Fruit fly (Drosophila melanogaster) whole organism, prepupa: ENCODE measurements around the gene CG5151.

ENCODE experiments used
- Blimp-1 ChIP-seq: fragments of 200-800 bp; sonication (Bioruptor generic); optimal IDR thresholded peaks from 3 replicates; lab custom pipeline; 2017; ENCODE audit warnings: missing biosample characterization, missing genetic modification characterization, mild to moderate bottlenecking, moderate library complexity, missing genetic modification reagents
- CG10631 ChIP-seq: fragments of 200-800 bp; sonication (Bioruptor generic); optimal IDR thresholded peaks from 2 replicates; lab custom pipeline; 2016; ENCODE audit warnings: missing biosample characterization, missing genetic modification characterization
- CG11294 ChIP-seq: fragments of 200-800 bp; sonication (Bioruptor generic); IDR thresholded peaks from 2 replicates; pipeline ENCODE4 v1.3.6; 2022; ENCODE audit warnings: missing biosample characterization, missing genetic modification characterization
- CG11762 ChIP-seq: fragments of 200-800 bp; sonication (Bioruptor generic); optimal IDR thresholded peaks from 3 replicates; lab custom pipeline; 2016; ENCODE audit warnings: missing biosample characterization, missing genetic modification characterization; ENCODE audit not compliant: insufficient read depth
- CG11902 ChIP-seq: fragments of 200-800 bp; sonication (Bioruptor generic); optimal IDR thresholded peaks from 3 replicates; lab custom pipeline; 2016; ENCODE audit warnings: missing biosample characterization, missing genetic modification characterization
- CG15336 ChIP-seq: fragments of 200-800 bp; sonication (Bioruptor generic); IDR thresholded peaks from 2 replicates; pipeline ENCODE4 v1.3.6; 2022; ENCODE audit warnings: missing biosample characterization, missing genetic modification characterization
- CG1621 ChIP-seq: fragments of 200-800 bp; sonication (Bioruptor generic); optimal IDR thresholded peaks from 3 replicates; lab custom pipeline; 2018; ENCODE audit warnings: missing biosample characterization, mild to moderate bottlenecking, missing genetic modification characterization
- CG16779 ChIP-seq: fragments of 200-800 bp; sonication (Bioruptor generic); optimal IDR thresholded peaks from 3 replicates; lab custom pipeline; 2017; ENCODE audit warnings: missing biosample characterization, mild to moderate bottlenecking, missing genetic modification characterization
- CG3032 ChIP-seq: fragments of 200-800 bp; optimal IDR thresholded peaks from 2 replicates; lab custom pipeline; 2019; ENCODE audit warnings: missing biosample characterization, mild to moderate bottlenecking, missing genetic modification characterization, moderate library complexity
- CG34406 ChIP-seq: fragments of 200-800 bp; sonication (Bioruptor generic); optimal IDR thresholded peaks from 3 replicates; lab custom pipeline; 2016; ENCODE audit warnings: missing biosample characterization, missing genetic modification characterization
- CG3919 ChIP-seq: fragments of 200-800 bp; sonication (Bioruptor generic); optimal IDR thresholded peaks from 3 replicates; lab custom pipeline; 2016; ENCODE audit warnings: missing biosample characterization, missing genetic modification characterization
- CG6163 ChIP-seq: fragments of 200-800 bp; sonication (Bioruptor generic); IDR thresholded peaks from 3 replicates; pipeline ENCODE4 v1.3.6; 2022; ENCODE audit warnings: missing biosample characterization, missing genetic modification characterization
- CG6276 ChIP-seq: fragments of 200-800 bp; sonication (Bioruptor generic); optimal IDR thresholded peaks from 2 replicates; lab custom pipeline; 2017; ENCODE audit warnings: missing biosample characterization, mild to moderate bottlenecking, missing genetic modification characterization
- CG6792 ChIP-seq: fragments of 200-800 bp; sonication (Bioruptor generic); optimal IDR thresholded peaks from 3 replicates; lab custom pipeline; 2016; ENCODE audit warnings: missing biosample characterization, missing genetic modification characterization
- CG6808 ChIP-seq: fragments of 200-800 bp; sonication (Bioruptor generic); optimal IDR thresholded peaks from 3 replicates; lab custom pipeline; 2017; ENCODE audit warnings: missing biosample characterization, missing genetic modification characterization, mild to moderate bottlenecking, moderate library complexity, missing genetic modification reagents
- CG6854 ChIP-seq: fragments of 200-800 bp; sonication (Bioruptor generic); optimal IDR thresholded peaks from 2 replicates; lab custom pipeline; 2017; ENCODE audit warnings: missing biosample characterization, mild to moderate bottlenecking, missing genetic modification characterization
- CG8119 ChIP-seq: fragments of 200-800 bp; sonication (Bioruptor generic); IDR thresholded peaks from 3 replicates; pipeline ENCODE4 v1.3.6; 2022; ENCODE audit warnings: missing biosample characterization, missing genetic modification characterization
- CG8632 ChIP-seq: fragments of 200-800 bp; sonication (Bioruptor generic); optimal IDR thresholded peaks from 3 replicates; lab custom pipeline; 2016; ENCODE audit warnings: missing biosample characterization, missing genetic modification characterization
- CG9139 ChIP-seq: fragments of 200-800 bp; sonication (Bioruptor generic); optimal IDR thresholded peaks from 3 replicates; lab custom pipeline; 2017; ENCODE audit warnings: missing biosample characterization, mild to moderate bottlenecking, missing genetic modification characterization
- Eip75B ChIP-seq: fragments of 200-800 bp; sonication (Bioruptor generic); optimal IDR thresholded peaks from 3 replicates; lab custom pipeline; 2016; ENCODE audit warnings: missing biosample characterization, missing genetic modification characterization
- Eip78C ChIP-seq: fragments of 200-800 bp; sonication (Bioruptor generic); peaks from one replicate; lab custom pipeline; 2016; ENCODE audit warnings: missing biosample characterization, missing genetic modification characterization
- Eip93F ChIP-seq: fragments of 200-800 bp; sonication (Bioruptor generic); optimal IDR thresholded peaks from 2 replicates; lab custom pipeline; 2016; ENCODE audit warnings: missing biosample characterization, mild to moderate bottlenecking, missing genetic modification characterization
- Ets96B ChIP-seq: fragments of 200-800 bp; optimal IDR thresholded peaks from 2 replicates; lab custom pipeline; 2019; ENCODE audit warnings: missing biosample characterization, mild to moderate bottlenecking, missing genetic modification characterization, moderate library complexity
- Gug ChIP-seq: fragments of 200-800 bp; sonication (Bioruptor generic); IDR thresholded peaks from 2 replicates; pipeline ENCODE4 v1.3.6; 2022; ENCODE audit warnings: missing biosample characterization, missing genetic modification characterization
- Hr38 ChIP-seq: sonication (Bioruptor generic); optimal IDR thresholded peaks from 2 replicates; lab custom pipeline; 2016; ENCODE audit warnings: missing biosample characterization, missing genetic modification characterization
- Hr39 ChIP-seq: fragments of 200-800 bp; sonication (Bioruptor generic); optimal IDR thresholded peaks from 2 replicates; lab custom pipeline; 2016; ENCODE audit warnings: missing biosample characterization, missing genetic modification characterization
- Hr4 ChIP-seq: fragments of 200-800 bp; sonication (Bioruptor generic); optimal IDR thresholded peaks from 3 replicates; lab custom pipeline; 2016; ENCODE audit warnings: missing biosample characterization, missing genetic modification characterization
- Lpt ChIP-seq: fragments of 200-800 bp; sonication (Bioruptor generic); optimal IDR thresholded peaks from 3 replicates; lab custom pipeline; 2016; ENCODE audit warnings: missing biosample characterization, missing genetic modification characterization
- Sox102F ChIP-seq: fragments of 200-800 bp; sonication (Bioruptor generic); optimal IDR thresholded peaks from 2 replicates; lab custom pipeline; 2016; ENCODE audit warnings: missing biosample characterization, mild to moderate bottlenecking, missing genetic modification characterization
- Sox15 ChIP-seq: fragments of 200-800 bp; sonication (Bioruptor generic); optimal IDR thresholded peaks from 3 replicates; lab custom pipeline; 2016; ENCODE audit warnings: missing biosample characterization, missing genetic modification characterization
- achi ChIP-seq: fragments of 200-800 bp; sonication (Bioruptor generic); optimal IDR thresholded peaks from 3 replicates; lab custom pipeline; 2016; ENCODE audit warnings: missing biosample characterization, missing genetic modification characterization
- dac ChIP-seq: fragments of 200-800 bp; sonication (Bioruptor generic); optimal IDR thresholded peaks from 2 replicates; lab custom pipeline; 2017; ENCODE audit warnings: missing biosample characterization, mild to moderate bottlenecking, missing genetic modification characterization
- dsx ChIP-seq: fragments of 200-800 bp; optimal IDR thresholded peaks from 3 replicates; lab custom pipeline; 2019; ENCODE audit warnings: missing biosample characterization, mild to moderate bottlenecking, missing genetic modification characterization, moderate library complexity; ENCODE audit not compliant: poor library complexity, severe bottlenecking
- eg ChIP-seq: fragments of 200-800 bp; sonication (Bioruptor generic); IDR thresholded peaks from 3 replicates; pipeline ENCODE4 v1.3.6; 2022; ENCODE audit warnings: missing biosample characterization, missing genetic modification characterization
- esn ChIP-seq: fragments of 200-800 bp; sonication (Bioruptor generic); optimal IDR thresholded peaks from 2 replicates; lab custom pipeline; 2016; ENCODE audit warnings: missing biosample characterization, mild to moderate bottlenecking, missing genetic modification characterization, moderate library complexity
- fd85E ChIP-seq: fragments of 200-800 bp; sonication (Bioruptor generic); optimal IDR thresholded peaks from 3 replicates; lab custom pipeline; 2016; ENCODE audit warnings: missing biosample characterization, missing genetic modification characterization
- fkh ChIP-seq: fragments of 200-800 bp; sonication (Bioruptor generic); optimal IDR thresholded peaks from 3 replicates; lab custom pipeline; 2017; ENCODE audit warnings: missing biosample characterization, mild to moderate bottlenecking, missing genetic modification characterization, moderate library complexity
- lz ChIP-seq: fragments of 200-800 bp; sonication (Bioruptor generic); optimal IDR thresholded peaks from 3 replicates; lab custom pipeline; 2016; ENCODE audit warnings: missing biosample characterization, missing genetic modification characterization
- net ChIP-seq: fragments of 200-800 bp; sonication (Bioruptor generic); optimal IDR thresholded peaks from 3 replicates; lab custom pipeline; 2016; ENCODE audit warnings: missing biosample characterization, missing genetic modification characterization
- pdm3 ChIP-seq: fragments of 200-800 bp; sonication (Bioruptor generic); optimal IDR thresholded peaks from 3 replicates; lab custom pipeline; 2016; ENCODE audit warnings: missing biosample characterization, missing genetic modification characterization
- ss ChIP-seq, 2 experiments: fragments of 200-800 bp; sonication (Bioruptor generic); optimal IDR thresholded peaks; 2 replicates in 1 of 2; 3 replicates in 1 of 2; lab custom pipeline; 2017 to 2018; ENCODE audit warnings: mild to moderate bottlenecking in 2 of 2, missing biosample characterization in 2 of 2, missing genetic modification characterization in 2 of 2, moderate library complexity in 1 of 2
- topi ChIP-seq: fragments of 200-800 bp; sonication (Bioruptor generic); optimal IDR thresholded peaks from 3 replicates; lab custom pipeline; 2016; ENCODE audit warnings: missing biosample characterization, missing genetic modification characterization
- vri ChIP-seq: fragments of 200-800 bp; sonication (Bioruptor generic); optimal IDR thresholded peaks from 3 replicates; lab custom pipeline; 2016; ENCODE audit warnings: missing biosample characterization, mild to moderate bottlenecking, missing genetic modification characterization

The CG5151 gene

DNA sequence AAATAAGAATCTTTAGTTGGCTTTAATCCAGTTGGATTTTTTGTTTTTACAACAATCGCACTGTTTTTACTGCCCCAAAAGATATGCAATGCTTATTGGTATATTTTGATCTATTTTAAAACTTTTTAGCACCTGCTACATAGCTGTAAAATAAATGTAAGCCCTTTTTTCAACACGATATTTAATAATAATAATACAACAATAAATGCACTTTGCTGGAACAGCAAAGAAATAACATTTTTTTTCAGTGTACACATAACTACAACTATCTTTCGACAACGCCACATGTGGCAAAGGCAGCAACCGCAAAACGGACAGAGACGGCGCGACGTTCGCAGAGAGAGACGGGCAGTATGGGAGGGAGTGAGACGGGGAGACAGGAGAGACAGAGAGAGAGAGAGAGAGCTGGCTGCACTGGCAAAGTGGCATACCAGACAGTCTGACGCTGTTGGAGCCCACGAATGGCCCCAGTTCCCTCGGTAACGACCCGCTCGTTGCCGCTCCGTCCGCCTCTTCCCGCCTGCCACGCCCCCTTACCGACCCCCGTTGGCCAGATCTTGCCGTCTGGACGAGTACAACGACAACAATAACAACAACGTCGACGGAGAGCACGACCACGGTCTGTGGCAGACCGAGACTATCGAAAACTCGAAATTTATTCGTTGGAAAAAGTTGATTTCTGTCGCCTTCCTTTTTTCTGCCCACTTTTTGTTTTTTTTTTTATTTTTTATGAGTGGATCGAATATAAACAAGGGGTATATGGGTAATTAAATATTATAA is 46.8 kb upstream of the CG5151 start (continued):
- TF ChIP-seq fkh (GFP tag; lab: Kevin White, UChicago), result no peak
- peak; percentile 55 for TF ChIP-seq Hr39 (GFP tag; lab: Kevin White, UChicago)
- TF ChIP-seq Sox15 (GFP tag; lab: Kevin White, UChicago), result peak; percentile 58
- no peak for TF ChIP-seq Hr38 (GFP tag; lab: Kevin White, UChicago)
- TF ChIP-seq CG11902 (GFP tag; lab: Kevin White, UChicago), result peak; percentile 50
- TF ChIP-seq CG8632 (GFP tag; lab: Kevin White, UChicago), result peak; percentile 81
- peak; percentile 71 for TF ChIP-seq esn (GFP tag; lab: Kevin White, UChicago)
- TF ChIP-seq CG16779 (tag; lab: Kevin White, UChicago), result peak; percentile 51
- peak; percentile 56 for TF ChIP-seq topi (GFP tag; lab: Kevin White, UChicago)
- TF ChIP-seq Blimp-1 (GFP tag; lab: Kevin White, UChicago), result no peak
- peak; percentile 90 for TF ChIP-seq CG6276 (GFP tag; lab: Kevin White, UChicago)
- no peak for TF ChIP-seq CG9139 (GFP tag; lab: Kevin White, UChicago)

dm6 chr3L:16209641-16210040 is 45.1 kb upstream of the CG5151 start:
- no peak for TF ChIP-seq CG8119
- TF ChIP-seq CG9139 (GFP tag; lab: Kevin White, UChicago), result peak; percentile 34
- no peak for TF ChIP-seq CG6792 (GFP tag; lab: Kevin White, UChicago)
- peak; percentile 14 for TF ChIP-seq CG6808 (GFP tag; lab: Kevin White, UChicago)
- 0 out of 3 replicates have a peak, but pooled peaks have one; percentile 8 for TF ChIP-seq eg (GFP tag; lab: Robert Waterston, UW)
- no peak for TF ChIP-seq lz (GFP tag; lab: Kevin White, UChicago)
- TF ChIP-seq ss (GFP tag; optimal IDR thresholded peaks at IDR 0.05; lab: Kevin White, UChicago), result peak; percentile 36 to 75
- peak; percentile 20 for TF ChIP-seq Eip75B
- TF ChIP-seq CG6163 (GFP tag; lab: Robert Waterston, UW), result 0 out of 3 replicates have a peak, but pooled peaks have one; percentile 20

DNA sequence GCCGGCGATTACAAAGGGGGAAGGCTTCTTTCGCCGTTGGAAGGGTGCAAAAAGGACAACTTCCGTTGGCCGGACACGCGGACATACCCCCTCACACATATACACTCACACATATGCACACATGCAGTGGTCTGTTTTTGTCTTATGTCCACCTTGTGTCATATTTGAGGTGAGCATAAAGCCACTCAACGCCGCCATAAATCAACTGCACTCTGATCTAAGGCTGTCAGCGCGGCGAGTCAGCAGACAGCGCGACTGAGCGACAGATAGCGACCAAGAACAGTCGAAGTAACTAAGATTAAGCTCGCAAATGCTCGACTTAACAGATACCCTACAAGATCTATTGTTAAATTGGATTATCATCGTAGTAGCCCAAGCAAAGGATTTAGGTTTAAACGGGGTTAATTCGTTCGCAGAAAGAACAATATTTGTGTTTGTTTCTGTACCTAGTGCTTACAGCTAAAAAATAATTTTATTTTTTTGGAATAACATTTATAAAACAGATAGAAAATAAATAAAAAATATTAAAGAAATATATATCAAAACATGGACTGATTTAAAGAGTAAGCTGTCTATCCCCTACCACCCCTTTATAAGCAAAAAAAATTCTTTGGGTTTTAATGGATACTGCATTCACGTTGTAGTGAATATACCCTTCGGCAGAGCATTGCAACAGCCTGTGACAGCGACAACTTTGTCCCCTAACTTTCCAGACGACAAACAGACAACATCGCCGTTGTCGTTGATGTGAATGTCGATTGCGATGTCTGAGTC is 44.5 kb upstream of the CG5151 start:
- TF ChIP-seq CG11762 (peak; percentile 5), fkh (GFP tag; lab: Kevin White, UChicago) (no peak), CG6854 (GFP tag; lab: Kevin White, UChicago) (peak; percentile 23), Lpt (GFP tag; lab: Kevin White, UChicago) (no peak), Eip75B (no peak), Gug (no peak), fd85E (GFP tag; lab: Kevin White, UChicago) (no peak), CG15336 (no peak), Hr38 (GFP tag; lab: Kevin White, UChicago) (no peak), Eip78C (GFP tag; lab: Kevin White, UChicago) (peak; percentile 78), Hr39 (GFP tag; lab: Kevin White, UChicago) (no peak), dsx (GFP tag; lab: Kevin White, UChicago) (no peak), Sox102F (GFP tag; lab: Kevin White, UChicago) (peak; percentile 21), achi (GFP tag; lab: Kevin White, UChicago) (no peak), CG3919 (GFP tag; lab: Kevin White, UChicago) (peak; percentile 58), CG3032 (tag; lab: Kevin White, UChicago) (peak; percentile 57), CG8632 (GFP tag; lab: Kevin White, UChicago) (no peak), dac (no peak), CG10631 (GFP tag; lab: Kevin White, UChicago) (peak; percentile 37), pdm3 (GFP tag; lab: Kevin White, UChicago) (peak; percentile 28), CG11294 (GFP tag; lab: Robert Waterston, UW) (no peak), Sox15 (GFP tag; lab: Kevin White, UChicago) (peak; percentile 14), Hr4 (GFP tag; lab: Kevin White, UChicago) (no peak), Ets96B (peak; percentile 28), CG1621 (tag; lab: Kevin White, UChicago) (no peak), topi (GFP tag; lab: Kevin White, UChicago) (no peak), net (no peak), Eip93F (GFP tag; lab: Kevin White, UChicago) (no peak), CG34406 (GFP tag; lab: Kevin White, UChicago) (peak; percentile 38), vri (no peak), CG16779 (tag; lab: Kevin White, UChicago) (no peak)
